Fruit fly (Drosophila melanogaster): Measurements from ENCODE around the gene rod.

The rod gene

DNA sequence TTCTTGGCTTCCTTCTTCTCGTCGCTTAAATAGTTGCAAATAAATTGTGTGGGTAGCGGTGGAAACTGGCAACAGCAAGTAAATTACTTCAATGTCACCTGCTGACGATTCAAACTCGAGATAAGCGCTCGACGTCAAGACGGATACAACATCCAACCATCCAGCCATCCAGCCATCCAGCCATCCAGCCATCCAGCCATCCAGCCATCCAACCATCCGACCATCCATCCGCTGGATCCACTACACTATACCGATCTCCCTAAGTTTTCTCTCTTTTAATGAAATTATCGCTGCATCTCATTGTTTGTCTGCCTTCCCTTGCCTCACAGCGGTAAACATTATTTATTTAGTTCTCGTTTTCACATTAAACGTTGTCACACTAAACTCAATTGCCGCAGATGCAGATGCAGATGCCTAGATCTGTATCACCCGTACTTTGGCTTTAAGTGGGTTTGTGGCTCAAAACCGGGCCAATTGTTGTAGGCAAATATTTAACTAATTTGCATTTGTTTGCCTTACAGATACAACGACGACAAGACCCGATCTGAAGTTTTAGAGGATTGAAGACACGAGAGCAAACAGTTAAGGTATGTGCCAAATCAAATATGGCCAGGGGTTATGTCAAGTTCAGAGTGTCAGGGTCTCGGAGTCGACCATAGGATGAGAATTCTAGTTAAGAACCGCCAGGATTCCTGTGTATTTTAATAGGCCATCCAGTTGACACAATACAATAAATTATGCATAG, 31.8 kb upstream of the rod start (continued):
- TF ChIP-seq B-H2 (GFP tag; optimal IDR thresholded peaks at IDR 0.05) (no peak), inv (GFP tag; IDR thresholded peaks at IDR 0.05; ENCODE audit: partially characterized antibody) (no peak), CG15269 (tag; optimal IDR thresholded peaks at IDR 0.05) (no peak), sim (GFP tag; IDR thresholded peaks at IDR 0.05) (no peak), luna (GFP tag; optimal IDR thresholded peaks at IDR 0.05) (no peak), Doc2 (GFP tag; IDR thresholded peaks at IDR 0.05) (no peak), CTCF (GFP tag; optimal IDR thresholded peaks at IDR 0.05) (no peak), CG4707 (GFP tag; optimal IDR thresholded peaks at IDR 0.05) (peak; percentile 22), Taf1 (GFP tag; IDR thresholded peaks at IDR 0.05) (no peak), CG16813 (GFP tag; IDR thresholded peaks at IDR 0.05; ENCODE audit: partially characterized antibody) (no peak), E2f2 (GFP tag; IDR thresholded peaks at IDR 0.05) (no peak), Neu2 (GFP tag; optimal IDR thresholded peaks at IDR 0.05; ENCODE audit: borderline replicate concordance) (no peak), CG15696 (tag; optimal IDR thresholded peaks at IDR 0.05) (peak; percentile 63), CG8944 (GFP tag; optimal IDR thresholded peaks at IDR 0.05) (no peak), CG10654 (GFP tag; optimal IDR thresholded peaks at IDR 0.05) (no peak), ind (GFP tag; optimal IDR thresholded peaks at IDR 0.05) (no peak)

DNA sequence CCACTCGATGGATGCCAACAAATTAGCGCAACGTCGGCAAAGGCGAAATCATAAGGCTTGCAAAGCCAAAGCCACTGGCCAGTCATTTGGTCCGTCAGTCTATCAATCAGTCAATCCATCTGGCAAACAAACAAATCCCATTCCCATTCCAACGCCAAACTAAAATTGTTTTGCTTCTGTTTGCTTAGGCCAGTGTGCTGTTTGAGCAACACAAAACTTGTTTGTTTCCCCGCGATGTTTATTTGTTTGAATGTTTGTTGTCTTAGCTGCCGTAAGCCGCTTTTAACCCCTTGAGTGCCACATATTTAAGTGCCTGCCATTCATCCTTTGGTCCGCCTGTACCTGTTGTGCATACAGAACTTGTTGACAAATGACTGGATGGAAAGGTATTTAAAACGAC, 29.8 kb upstream of the rod start:
- TF ChIP-seq CG9876 (GFP tag; optimal IDR thresholded peaks at IDR 0.05) (peak; percentile 10), tio (GFP tag; optimal IDR thresholded peaks at IDR 0.05) (peak; percentile 5), CG10267 (tag; optimal IDR thresholded peaks at IDR 0.05) (peak; percentile 70), crc (GFP tag; optimal IDR thresholded peaks at IDR 0.05) (peak; percentile 28), dpn (GFP tag; optimal IDR thresholded peaks at IDR 0.05) (no peak), lov (optimal IDR thresholded peaks at IDR 0.05) (no peak), lov (GFP tag; IDR thresholded peaks at IDR 0.05) (peak; percentile 78), Awh (GFP tag; IDR thresholded peaks at IDR 0.05) (peak; percentile 67; the same call in 1 of the 2 replicates), maf-S (GFP tag; optimal IDR thresholded peaks at IDR 0.05) (peak; percentile 12), CG12236 (GFP tag; optimal IDR thresholded peaks at IDR 0.05) (peak; percentile 84), CG32772 (GFP tag; IDR thresholded peaks at IDR 0.05) (no peak), pfk (GFP tag; optimal IDR thresholded peaks at IDR 0.05) (peak; percentile 5), Vsx1 (GFP tag; optimal IDR thresholded peaks at IDR 0.05) (peak; percentile 74), CG7556 (GFP tag; optimal IDR thresholded peaks at IDR 0.05) (peak; percentile 53), CG18476 (GFP tag; optimal IDR thresholded peaks at IDR 0.05) (peak; percentile 6), Dek (tag; optimal IDR thresholded peaks at IDR 0.05) (no peak), usp (GFP tag; optimal IDR thresholded peaks at IDR 0.05) (no peak), dmrt99B (tag; optimal IDR thresholded peaks at IDR 0.05) (peak; percentile 30), Sox100B (GFP tag; optimal IDR thresholded peaks at IDR 0.05) (peak; percentile 66), CG14014 (GFP tag; IDR thresholded peaks at IDR 0.05) (no peak), BtbVII (GFP tag; optimal IDR thresholded peaks at IDR 0.05) (peak; percentile 26), CG14965 (GFP tag; optimal IDR thresholded peaks at IDR 0.05; ENCODE audit: borderline replicate concordance) (peak; percentile 51), CG8944 (GFP tag; optimal IDR thresholded peaks at IDR 0.05) (peak; percentile 35), CG9727 (GFP tag; optimal IDR thresholded peaks at IDR 0.05) (peak; percentile 87), HmgD (GFP tag; optimal IDR thresholded peaks at IDR 0.05) (no peak), lab (GFP tag; optimal IDR thresholded peaks at IDR 0.05) (peak; percentile 42), sd (tag; optimal IDR thresholded peaks at IDR 0.05) (peak; percentile 7), CG12219 (GFP tag; optimal IDR thresholded peaks at IDR 0.05) (peak; percentile 56), CG7271 (tag; optimal IDR thresholded peaks at IDR 0.05) (peak; percentile 91), Tbp (GFP tag; optimal IDR thresholded peaks at IDR 0.05) (no peak), CG17186 (GFP tag; optimal IDR thresholded peaks at IDR 0.05) (peak; percentile 47), CG6854 (GFP tag; optimal IDR thresholded peaks at IDR 0.05) (no peak), emc (GFP tag; optimal IDR thresholded peaks at IDR 0.05) (no peak), CG7372 (GFP tag; IDR thresholded peaks at IDR 0.05) (no peak), CG10147 (GFP tag; optimal IDR thresholded peaks at IDR 0.05) (no peak)

All from whole organism, embryonic.